Worm (Caenorhabditis elegans) whole organism, late embryonic: ENCODE measurements around the gene srw-129.
"Not testable (repeated sequence)": the region's sequence is repeated elsewhere in the genome, so short reads cannot be mapped to it uniquely, and the experiment has no call there.

Experiments
- F13H6.1 ChIP-seq: sonication (generic microtip); optimal IDR thresholded peaks from 2 replicates; lab custom pipeline; 2016; ENCODE audit warnings: missing genetic modification characterization, missing compliant biosample characterization
- K02D7.2 ChIP-seq: sonication (generic microtip); optimal IDR thresholded peaks from 2 replicates; lab custom pipeline; 2017; ENCODE audit warnings: mild to moderate bottlenecking, missing genetic modification characterization, missing compliant biosample characterization
- T23F11.4 ChIP-seq: fragments of 200-800 bp; sonication (Bioruptor generic); optimal IDR thresholded peaks from 2 replicates; lab custom pipeline; 2018; ENCODE audit warnings: mild to moderate bottlenecking, missing genetic modification characterization, missing compliant biosample characterization
- ama-1 ChIP-seq: fragments of 150-350 bp; optimal IDR thresholded peaks from 2 replicates; lab custom pipeline; 2014
- ceh-14 ChIP-seq: sonication (generic microtip); optimal IDR thresholded peaks from 2 replicates; lab custom pipeline; 2016; ENCODE audit warnings: missing genotype, missing genetic modification characterization, missing compliant biosample characterization
- ceh-18 ChIP-seq: sonication (generic microtip); optimal IDR thresholded peaks from 2 replicates; lab custom pipeline; 2016; ENCODE audit warnings: missing genetic modification characterization, missing compliant biosample characterization
- ceh-19 ChIP-seq: fragments of 200-800 bp; sonication (Bioruptor generic); optimal IDR thresholded peaks from 2 replicates; lab custom pipeline; 2018; ENCODE audit warnings: mild to moderate bottlenecking, missing genetic modification characterization, missing compliant biosample characterization
- ceh-2 ChIP-seq: sonication (generic microtip); optimal IDR thresholded peaks from 2 replicates; lab custom pipeline; 2016; ENCODE audit warnings: missing genotype, missing genetic modification characterization, missing compliant biosample characterization
- ceh-22 ChIP-seq: sonication (generic microtip); optimal IDR thresholded peaks from 2 replicates; lab custom pipeline; 2017; ENCODE audit warnings: missing biosample characterization, missing genetic modification characterization
- ceh-24 ChIP-seq: sonication (generic microtip); optimal IDR thresholded peaks from 2 replicates; lab custom pipeline; 2016; ENCODE audit warnings: mild to moderate bottlenecking, missing genetic modification characterization, missing compliant biosample characterization
- ceh-30 ChIP-seq: fragments of 150-350 bp; optimal IDR thresholded peaks from 2 replicates; lab custom pipeline; 2014; ENCODE audit warnings: missing biosample characterization, missing genetic modification characterization
- ceh-45 ChIP-seq: fragments of 200-800 bp; sonication (Bioruptor generic); IDR thresholded peaks from 2 replicates; pipeline ENCODE4 v1.3.6; 2022; ENCODE audit warnings: missing genetic modification reagents, missing genetic modification characterization, missing compliant biosample characterization
- ceh-6 ChIP-seq: fragments of 200-800 bp; sonication (Bioruptor generic); optimal IDR thresholded peaks from 2 replicates; lab custom pipeline; 2018; ENCODE audit warnings: mild to moderate bottlenecking, missing genetic modification characterization, missing compliant biosample characterization
- ceh-9 ChIP-seq: sonication (generic microtip); optimal IDR thresholded peaks from 2 replicates; lab custom pipeline; 2016; ENCODE audit warnings: mild to moderate bottlenecking, missing genetic modification characterization, inconsistent platforms, missing compliant biosample characterization
- che-1 ChIP-seq: sonication (generic microtip); optimal IDR thresholded peaks from 2 replicates; lab custom pipeline; 2016; ENCODE audit warnings: mild to moderate bottlenecking, missing genetic modification characterization, missing compliant biosample characterization
- dmd-4 ChIP-seq: sonication (generic microtip); optimal IDR thresholded peaks from 2 replicates; lab custom pipeline; 2016; ENCODE audit warnings: borderline replicate concordance, missing genetic modification characterization, missing compliant biosample characterization
- dve-1 ChIP-seq: sonication (generic microtip); optimal IDR thresholded peaks from 2 replicates; lab custom pipeline; 2017; ENCODE audit warnings: antibody characterized with exemption, mild to moderate bottlenecking, missing genetic modification characterization, missing compliant biosample characterization
- elt-2 ChIP-seq: sonication (generic microtip); optimal IDR thresholded peaks from 2 replicates; lab custom pipeline; 2016; ENCODE audit warnings: missing genetic modification reagents, missing genetic modification characterization, missing compliant biosample characterization
- eyg-1 ChIP-seq: sonication (generic microtip); optimal IDR thresholded peaks from 2 replicates; lab custom pipeline; 2016; ENCODE audit warnings: missing genotype, missing genetic modification characterization, missing compliant biosample characterization
- fkh-10 ChIP-seq: fragments of 150-350 bp; optimal IDR thresholded peaks from 2 replicates; lab custom pipeline; 2014; ENCODE audit warnings: missing biosample characterization, missing genetic modification reagents, missing genetic modification characterization
- gmeb-2 ChIP-seq: sonication (generic microtip); optimal IDR thresholded peaks from 2 replicates; lab custom pipeline; 2016; ENCODE audit warnings: missing genetic modification characterization, inconsistent platforms, missing compliant biosample characterization
- hlh-13 ChIP-seq: fragments of 200-800 bp; sonication (Bioruptor generic); optimal IDR thresholded peaks from 2 replicates; lab custom pipeline; 2018; ENCODE audit warnings: mild to moderate bottlenecking, missing genetic modification characterization, missing compliant biosample characterization
- hlh-15 ChIP-seq: sonication (generic microtip); optimal IDR thresholded peaks from 2 replicates; lab custom pipeline; 2016; ENCODE audit warnings: missing genetic modification characterization, missing compliant biosample characterization
- hlh-6 ChIP-seq: sonication (generic microtip); optimal IDR thresholded peaks from 2 replicates; lab custom pipeline; 2016; ENCODE audit warnings: missing genotype, missing genetic modification characterization, missing compliant biosample characterization
- hlh-8 ChIP-seq: sonication (generic microtip); optimal IDR thresholded peaks from 2 replicates; lab custom pipeline; 2016; ENCODE audit warnings: missing genotype, missing genetic modification characterization, missing compliant biosample characterization
- lim-6 ChIP-seq: sonication (generic microtip); optimal IDR thresholded peaks from 2 replicates; lab custom pipeline; 2016; ENCODE audit warnings: missing genetic modification characterization, missing compliant biosample characterization
- madf-2 ChIP-seq: sonication (generic microtip); optimal IDR thresholded peaks from 2 replicates; lab custom pipeline; 2017; ENCODE audit warnings: missing genetic modification characterization, missing compliant biosample characterization
- mec-3 ChIP-seq: sonication (generic microtip); optimal IDR thresholded peaks from 2 replicates; lab custom pipeline; 2016; ENCODE audit warnings: borderline replicate concordance, missing genetic modification characterization, missing compliant biosample characterization
- npax-4 ChIP-seq: sonication (generic microtip); optimal IDR thresholded peaks from 2 replicates; lab custom pipeline; 2016; ENCODE audit warnings: missing genetic modification characterization, missing compliant biosample characterization
- pag-3 ChIP-seq: sonication (generic microtip); optimal IDR thresholded peaks from 2 replicates; lab custom pipeline; 2016; ENCODE audit warnings: missing compliant biosample characterization, missing genetic modification characterization, borderline replicate concordance
- pat-9 ChIP-seq: fragments of 200-800 bp; sonication (Bioruptor generic); optimal IDR thresholded peaks from 2 replicates; lab custom pipeline; 2018; ENCODE audit warnings: mild to moderate bottlenecking, missing genetic modification characterization, moderate library complexity, missing compliant biosample characterization
- pax-1 ChIP-seq: fragments of 150-350 bp; optimal IDR thresholded peaks from 2 replicates; lab custom pipeline; 2014; ENCODE audit warnings: missing biosample characterization, missing genetic modification characterization
- pqm-1 ChIP-seq: sonication (generic microtip); optimal IDR thresholded peaks from 2 replicates; lab custom pipeline; 2016; ENCODE audit warnings: missing genetic modification characterization, missing compliant biosample characterization
- rnt-1 ChIP-seq: sonication (generic microtip); optimal IDR thresholded peaks from 2 replicates; lab custom pipeline; 2016; ENCODE audit warnings: missing genetic modification characterization, missing compliant biosample characterization
- sdc-2 ChIP-seq: sonication (generic microtip); optimal IDR thresholded peaks from 2 replicates; lab custom pipeline; 2016; ENCODE audit warnings: missing genotype, missing genetic modification characterization, missing compliant biosample characterization
- sox-2 ChIP-seq: fragments of 200-800 bp; sonication (Bioruptor generic); IDR thresholded peaks from 2 replicates; pipeline ENCODE4 v1.3.6; 2022; ENCODE audit warnings: missing genetic modification reagents, missing genetic modification characterization, missing compliant biosample characterization
- sox-4 ChIP-seq: sonication (generic microtip); optimal IDR thresholded peaks from 2 replicates; lab custom pipeline; 2017; ENCODE audit warnings: mild to moderate bottlenecking, missing genetic modification characterization, inconsistent platforms, missing compliant biosample characterization
- syd-9 ChIP-seq: sonication (generic microtip); optimal IDR thresholded peaks from 2 replicates; lab custom pipeline; 2016; ENCODE audit warnings: mild to moderate bottlenecking, missing genetic modification characterization, moderate library complexity, missing compliant biosample characterization
- tbx-2 ChIP-seq: sonication (generic microtip); optimal IDR thresholded peaks from 2 replicates; lab custom pipeline; 2016; ENCODE audit warnings: missing genetic modification characterization, missing compliant biosample characterization
- tbx-7 ChIP-seq: sonication (generic microtip); optimal IDR thresholded peaks from 2 replicates; lab custom pipeline; 2016; ENCODE audit warnings: missing genotype, missing genetic modification characterization, missing compliant biosample characterization
- ttx-3 ChIP-seq: sonication (generic microtip); optimal IDR thresholded peaks from 2 replicates; lab custom pipeline; 2016; ENCODE audit warnings: missing genetic modification reagents, missing genetic modification characterization, missing compliant biosample characterization
- unc-86 ChIP-seq: sonication (generic microtip); optimal IDR thresholded peaks from 2 replicates; lab custom pipeline; 2016; ENCODE audit warnings: missing genetic modification characterization, missing compliant biosample characterization
- ztf-16 ChIP-seq: sonication (generic microtip); optimal IDR thresholded peaks from 2 replicates; lab custom pipeline; 2017; ENCODE audit warnings: missing genetic modification characterization, missing compliant biosample characterization

srw-129 gene

DNA sequence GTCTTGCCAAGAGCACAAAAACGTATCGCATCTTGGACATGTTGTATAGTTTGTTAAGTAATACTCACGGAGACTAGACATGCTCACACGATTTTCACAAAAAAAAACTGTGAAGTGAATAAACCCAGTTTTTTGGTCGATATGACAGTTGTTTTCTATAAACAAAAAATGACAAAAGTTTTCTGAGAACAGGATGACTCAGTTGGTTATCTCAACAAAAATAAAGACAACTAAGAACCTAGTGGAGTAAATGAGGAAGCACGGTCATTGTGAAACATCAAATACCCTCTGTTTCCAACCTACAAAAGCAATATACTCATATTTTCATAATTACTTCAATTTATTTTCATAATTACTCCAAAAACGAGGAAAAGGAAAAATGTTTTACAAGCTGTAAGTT, 26.1 kb upstream of the srw-129 start, which contains the start of gene srh-87:
TSS of gene srh-87 (minus strand) at position 101 of the 400 bp plus-strand sequence.
- TF ChIP-seq hlh-15 (no peak), syd-9 (no peak), pax-1 (tag; lab: Kevin White, UChicago) (no peak), K02D7.2 (tag; lab: Kevin White, UChicago) (no peak), ama-1 (lab: Kevin White, UChicago) (no peak), gmeb-2 (tag; lab: Kevin White, UChicago) (no peak), pag-3 (no peak), rnt-1 (tag; lab: Kevin White, UChicago) (no peak), hlh-13 (GFP tag; lab: Kevin White, UChicago) (no peak), madf-2 (tag; lab: Kevin White, UChicago) (no peak), ceh-6 (GFP tag; lab: Kevin White, UChicago) (no peak), lim-6 (tag; lab: Kevin White, UChicago) (no peak), tbx-2 (tag; lab: Kevin White, UChicago) (no peak), pqm-1 (no peak), F13H6.1 (no peak), elt-2 (no peak)

DNA sequence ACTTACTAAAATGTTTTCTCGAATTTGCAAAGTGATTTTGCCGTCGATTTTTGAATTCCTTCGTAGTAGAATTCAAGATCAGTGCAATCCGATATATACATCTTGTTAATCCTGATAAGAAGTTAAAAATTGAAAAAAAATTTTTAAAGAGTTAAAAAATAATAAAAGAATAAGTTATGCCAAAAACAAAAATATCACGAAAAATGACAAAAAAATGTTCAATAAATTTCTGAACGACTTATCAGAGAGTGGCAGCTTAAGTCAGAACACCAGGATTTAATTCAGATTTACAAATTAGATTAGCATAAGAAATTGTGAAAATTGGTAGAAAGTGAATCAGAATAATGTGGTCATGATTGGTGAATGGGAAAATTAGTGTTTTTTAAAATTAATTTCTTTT, 19.6 kb upstream of the srw-129 start, which contains the start of gene srw-122:
TSS of gene srw-122 (minus strand) at position 101 of the 400 bp plus-strand sequence.
- not testable (repeated sequence) for TF ChIP-seq ttx-3 (tag; lab: Kevin White, UChicago); ceh-19 (GFP tag; lab: Kevin White, UChicago); ceh-45 (GFP tag; lab: Robert Waterston, UW)

DNA sequence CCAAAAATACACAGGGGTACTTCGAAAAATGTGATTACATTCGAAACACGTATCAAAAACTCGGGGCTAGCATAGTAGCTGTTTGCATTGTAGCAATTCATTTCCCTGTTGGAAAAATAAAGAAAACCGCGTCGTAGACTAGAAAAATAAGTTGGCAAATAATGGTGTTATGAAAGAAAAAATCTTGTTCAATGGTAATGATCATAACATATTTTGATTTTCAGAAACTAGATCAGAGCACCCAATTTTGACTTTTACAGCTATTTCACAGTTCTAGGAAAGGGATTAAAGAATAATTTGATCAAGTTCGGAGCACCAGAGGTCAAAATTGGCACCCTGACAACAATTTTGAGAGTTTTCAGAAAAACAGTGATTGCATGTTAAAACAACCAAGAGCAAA, 16.4 kb upstream of the srw-129 start, which contains the start of gene srh-248:
TSS of gene srh-248 (minus strand) at position 101 of the 400 bp plus-strand sequence.
- TF ChIP-seq sox-4; ceh-9 (tag; lab: Kevin White, UChicago); ceh-30 (tag; lab: Kevin White, UChicago): not testable (repeated sequence)

DNA sequence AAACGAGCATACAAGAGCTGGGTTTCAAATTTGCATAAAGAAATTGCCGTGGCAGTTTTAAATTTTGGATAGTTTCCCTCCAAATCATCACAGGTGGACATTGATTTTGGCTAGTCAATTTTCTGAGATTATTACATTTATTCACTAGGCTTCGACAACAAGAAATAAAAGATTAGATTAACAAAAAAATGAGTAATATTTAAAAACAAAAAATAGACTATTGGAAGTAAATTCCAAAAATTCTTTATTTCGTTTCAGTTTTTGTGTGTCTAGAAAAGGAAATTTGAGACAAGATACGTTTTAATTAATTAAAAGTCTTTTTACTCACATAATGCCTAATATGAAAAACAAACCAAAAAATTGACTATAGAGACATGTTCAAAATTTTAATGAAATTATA, 13.5 kb upstream of the srw-129 start, which contains the start of gene srw-142:
TSS of gene srw-142 (minus strand) at position 101 of the 400 bp plus-strand sequence.
- TF ChIP-seq elt-2 (no peak), dmd-4 (no peak), dve-1 (tag; lab: Kevin White, UChicago) (no peak), pag-3 (no peak), mec-3 (no peak), eyg-1 (tag; lab: Kevin White, UChicago) (no peak), pax-1 (tag; lab: Kevin White, UChicago) (no peak), sox-2 (GFP tag; lab: Robert Waterston, UW) (no peak), ceh-14 (tag; lab: Kevin White, UChicago) (no peak), ceh-2 (tag; lab: Kevin White, UChicago) (no peak), hlh-8 (tag; lab: Kevin White, UChicago) (no peak), ztf-16 (tag; lab: Kevin White, UChicago) (no peak), ceh-30 (tag; lab: Kevin White, UChicago) (no peak), lim-6 (tag; lab: Kevin White, UChicago) (no peak)

DNA sequence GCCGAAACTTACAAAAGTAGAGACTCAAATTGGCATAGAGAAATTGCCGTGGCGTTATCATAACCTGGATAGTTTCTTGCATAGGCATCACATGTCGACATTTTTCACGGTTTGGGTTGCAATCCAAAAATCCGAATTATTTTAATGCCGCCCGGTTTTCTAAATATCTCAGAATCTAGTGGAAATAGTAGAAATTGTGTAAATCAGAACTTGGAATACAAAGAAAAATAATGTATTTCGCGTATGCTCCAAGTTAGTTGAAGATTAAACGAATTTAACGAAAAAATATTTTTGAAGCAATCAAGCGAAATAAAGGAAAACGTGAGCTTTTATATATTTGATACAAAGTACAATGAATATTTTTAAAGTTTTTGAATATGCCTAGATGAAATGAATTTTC, 10.9 kb upstream of the srw-129 start, which contains the start of gene srw-144:
TSS of gene srw-144 (minus strand) at position 101 of the 400 bp plus-strand sequence.
- TF ChIP-seq pat-9 (no peak), rnt-1 (tag; lab: Kevin White, UChicago) (no peak), dve-1 (tag; lab: Kevin White, UChicago) (no peak), sdc-2 (tag; lab: Kevin White, UChicago) (no peak), ceh-45 (GFP tag; lab: Robert Waterston, UW) (no peak), hlh-8 (tag; lab: Kevin White, UChicago) (no peak), ceh-24 (no peak), ceh-14 (tag; lab: Kevin White, UChicago) (no peak), tbx-7 (no peak), ceh-18 (tag; lab: Kevin White, UChicago) (no peak), T23F11.4 (GFP tag; lab: Kevin White, UChicago) (no peak), unc-86 (tag; lab: Kevin White, UChicago) (no peak), che-1 (tag; lab: Kevin White, UChicago) (no peak), ceh-22 (tag; lab: Kevin White, UChicago) (no peak), hlh-6 (tag; lab: Kevin White, UChicago) (no peak), sox-2 (GFP tag; lab: Robert Waterston, UW) (no peak), dmd-4 (no peak), fkh-10 (GFP tag; lab: Kevin White, UChicago) (no peak), npax-4 (tag; lab: Kevin White, UChicago) (no peak), syd-9 (no peak)
- TF ChIP-seq, all 69 proteins: peak for 0
